Worm (Caenorhabditis elegans): ENCODE data around the gene ZC317.2.

The ZC317.2 gene

ce11 chrV:5433020-5433419, 26.9 kb upstream of the ZC317.2 start, which contains the start of gene acl-6 (continued):
- TF ChIP-seq saeg-2 (GFP tag; IDR thresholded peaks at IDR 0.05) (no peak), egl-43 (GFP tag; IDR thresholded peaks at IDR 0.05) (no peak), dve-1 (tag; optimal IDR thresholded peaks at IDR 0.05; ENCODE audit: insufficient read depth) (peak; percentile 89), nhr-6 (tag; optimal IDR thresholded peaks at IDR 0.05) (peak; percentile 47), lin-38 (GFP tag; IDR thresholded peaks at IDR 0.05) (peak; percentile 97), hif-1 (tag; optimal IDR thresholded peaks at IDR 0.05) (no peak), ceh-62 (tag; optimal IDR thresholded peaks at IDR 0.05) (no peak), lsy-2 (tag; optimal IDR thresholded peaks at IDR 0.05) (peak in 1 of 2 experiments; percentile 85), zfp-3 (GFP tag; conservative IDR thresholded peaks at IDR 0.05) (no peak), lin-13 (GFP tag; optimal IDR thresholded peaks at IDR 0.05) (peak; percentile 59)

- TF ChIP-seq tra-1 (GFP tag; IDR thresholded peaks at IDR 0.05) = 0 out of 2 replicates have a peak, but pooled peaks have one; percentile 63
- no peak for TF ChIP-seq lir-3 (tag; optimal IDR thresholded peaks at IDR 0.05)
- TF ChIP-seq hlh-30 (tag; optimal IDR thresholded peaks at IDR 0.05; ENCODE audit: insufficient read depth) = no peak
- no peak for TF ChIP-seq ceh-62 (tag; optimal IDR thresholded peaks at IDR 0.05)
These were observed 20.8 kb upstream of the ZC317.2 start, which contains the start of gene snpc-1.3 for ce11 chrV:5439068-5439467. snpc-1.3 (minus strand) TSS chrV:5439168.

- TF ChIP-seq nhr-102 (tag; optimal IDR thresholded peaks at IDR 0.05) = no peak
- TF ChIP-seq unc-62 (GFP tag; optimal IDR thresholded peaks at IDR 0.05 in 1 of 2) = peak in 1 of 2 experiments; percentile 95
- TF ChIP-seq unc-62 (tag; optimal IDR thresholded peaks at IDR 0.05) = no peak
These were observed 17.5 kb upstream of the ZC317.2 start for ce11 chrV:5442366-5442765.

ce11 chrV:5444037-5444436, 15.9 kb upstream of the ZC317.2 start:
- TF ChIP-seq unc-62 (GFP tag; optimal IDR thresholded peaks at IDR 0.05 in 1 of 2) (peak in 1 of 2 experiments; percentile 57), unc-62 (tag; optimal IDR thresholded peaks at IDR 0.05) (no peak), daf-8 (GFP tag; IDR thresholded peaks at IDR 0.05) (no peak), ama-1 (optimal IDR thresholded peaks at IDR 0.05) (no peak)

- no peak for TF ChIP-seq hmg-1.1 (GFP tag; IDR thresholded peaks at IDR 0.05)
- TF ChIP-seq unc-62 (GFP tag; optimal IDR thresholded peaks at IDR 0.05 in 1 of 2) = peak in 1 of 2 experiments; percentile 89
- no peak for TF ChIP-seq unc-62 (tag; optimal IDR thresholded peaks at IDR 0.05)
These were observed 14.1 kb upstream of the ZC317.2 start, which contains the start of gene F08F3.1 for ce11 chrV:5445839-5446238. F08F3.1 (plus strand) TSS chrV:5446139.

ce11 chrV:5447057-5447456, 12.8 kb upstream of the ZC317.2 start:
- TF ChIP-seq tra-1 (GFP tag; IDR thresholded peaks at IDR 0.05) (no peak), mes-2 (tag; optimal IDR thresholded peaks at IDR 0.05; ENCODE audit: poor library complexity, severe bottlenecking) (no peak), aha-1 (tag) (peak; percentile 45), aly-2 (tag; optimal IDR thresholded peaks at IDR 0.05) (no peak), saeg-2 (GFP tag; IDR thresholded peaks at IDR 0.05) (no peak), dmd-9 (GFP tag; IDR thresholded peaks at IDR 0.05) (no peak), ztf-11 (tag; optimal IDR thresholded peaks at IDR 0.05) (no peak), F44E2.7 (GFP tag; IDR thresholded peaks at IDR 0.05) (no peak), mdt-29 (GFP tag; IDR thresholded peaks at IDR 0.05) (no peak)

ce11 chrV:5450742-5451141, 9.2 kb upstream of the ZC317.2 start:
- TF ChIP-seq nhr-76 (tag; optimal IDR thresholded peaks at IDR 0.05) (no peak), lin-15B (tag; optimal IDR thresholded peaks at IDR 0.05) (no peak), dpl-1 (GFP tag; optimal IDR thresholded peaks at IDR 0.05) (no peak), aha-1 (tag) (peak; percentile 73), unc-62 (GFP tag; optimal IDR thresholded peaks at IDR 0.05 in 1 of 2) (peak in 1 of 2 experiments; percentile 82), unc-62 (tag; optimal IDR thresholded peaks at IDR 0.05) (no peak)

Measured in whole organism, L4 larva.